Worm (Caenorhabditis elegans) whole organism, L1 larva: Measurements from ENCODE around the gene orai-1.

Experiments
- aha-1 ChIP-seq: fragments of 150-350 bp; optimal IDR thresholded peaks from 2 replicates; lab custom pipeline; 2014; ENCODE audit warnings: missing biosample characterization, missing genetic modification characterization
- ceh-82 ChIP-seq, 3 experiments: fragments of 150-350 bp in 1 of 3; sonication (generic microtip) in 2 of 3; optimal IDR thresholded peaks; 2 replicates each; lab custom pipeline; 2014 to 2017; ENCODE audit warnings: missing biosample characterization in 3 of 3, missing genetic modification characterization in 3 of 3
- ces-1 ChIP-seq: fragments of 150-350 bp; optimal IDR thresholded peaks from 2 replicates; lab custom pipeline; 2014; ENCODE audit warnings: missing biosample characterization, missing genetic modification reagents, missing genetic modification characterization
- jun-1 ChIP-seq: fragments of 150-350 bp; optimal IDR thresholded peaks from 2 replicates; lab custom pipeline; 2014; ENCODE audit warnings: missing biosample characterization, missing genetic modification reagents, missing genetic modification characterization
- lin-15B ChIP-seq: fragments of 150-350 bp; sonication (generic microtip); optimal IDR thresholded peaks from 3 replicates; lab custom pipeline; 2014; ENCODE audit warnings: missing biosample characterization, missing genetic modification characterization
- lin-35 ChIP-seq, 2 experiments: fragments of 150-350 bp; optimal IDR thresholded peaks; 2 replicates each; lab custom pipeline; 2014; ENCODE audit warnings: missing biosample characterization in 2 of 2, missing genetic modification characterization in 2 of 2, missing genetic modification reagents in 2 of 2
- mep-1 ChIP-seq: fragments of 150-350 bp; optimal IDR thresholded peaks from 2 replicates; lab custom pipeline; 2014; ENCODE audit warnings: missing biosample characterization, missing genetic modification characterization
- pqm-1 ChIP-seq: sonication (generic microtip); optimal IDR thresholded peaks from 3 replicates; lab custom pipeline; 2017; ENCODE audit warnings: missing biosample characterization, missing genetic modification characterization
- sox-4 ChIP-seq: sonication (generic microtip); optimal IDR thresholded peaks from 2 replicates; lab custom pipeline; 2016; ENCODE audit warnings: missing genetic modification characterization, missing compliant biosample characterization
- unc-130 ChIP-seq: fragments of 150-350 bp; optimal IDR thresholded peaks from 2 replicates; lab custom pipeline; 2017; ENCODE audit warnings: missing biosample characterization, missing genetic modification characterization, inconsistent platforms
- unc-62 ChIP-seq: fragments of 150-350 bp; optimal IDR thresholded peaks from 2 replicates; lab custom pipeline; 2014; ENCODE audit warnings: missing biosample characterization, missing genetic modification reagents, missing genetic modification characterization
- zag-1 ChIP-seq: fragments of 150-350 bp; optimal IDR thresholded peaks from 2 replicates; lab custom pipeline; 2014; ENCODE audit warnings: missing biosample characterization, missing genetic modification characterization

ce11 chrIII:650539-650938, 4.0 kb downstream of the orai-1 start:
- no peak for TF ChIP-seq lin-35 (GFP tag; optimal IDR thresholded peaks at IDR 0.05; lab: Kevin White, UChicago)
- no peak for TF ChIP-seq unc-62 (GFP tag; lab: Kevin White, UChicago)
- no peak for TF ChIP-seq aha-1 (tag; lab: Kevin White, UChicago)
- no peak for TF ChIP-seq jun-1
- TF ChIP-seq ces-1 (GFP tag; lab: Kevin White, UChicago): no peak
- TF ChIP-seq mep-1 (tag; lab: Kevin White, UChicago): no peak
- TF ChIP-seq unc-130 (tag; lab: Kevin White, UChicago): no peak
- no peak for TF ChIP-seq lin-15B (tag; lab: Kevin White, UChicago)
- no peak for TF ChIP-seq pqm-1 (tag; lab: Kevin White, UChicago)
- TF ChIP-seq ceh-82 (tag; optimal IDR thresholded peaks at IDR 0.05; lab: Kevin White, UChicago): no peak
- TF ChIP-seq sox-4: no peak
- no peak for TF ChIP-seq zag-1 (tag; lab: Kevin White, UChicago)
